Fruit fly (Drosophila melanogaster) whole organism, prepupa: ENCODE results near the gene car.

Experiments used
- Blimp-1 ChIP-seq: fragments of 200-800 bp; sonication (Bioruptor generic); optimal IDR thresholded peaks from 3 replicates; lab custom pipeline; 2017; ENCODE audit warnings: missing biosample characterization, missing genetic modification characterization, mild to moderate bottlenecking, moderate library complexity, missing genetic modification reagents
- CG10631 ChIP-seq: fragments of 200-800 bp; sonication (Bioruptor generic); optimal IDR thresholded peaks from 2 replicates; lab custom pipeline; 2016; ENCODE audit warnings: missing biosample characterization, missing genetic modification characterization
- CG10669 ChIP-seq: fragments of 200-800 bp; sonication (Bioruptor generic); optimal IDR thresholded peaks from 3 replicates; lab custom pipeline; 2018; ENCODE audit warnings: missing biosample characterization, mild to moderate bottlenecking, missing genetic modification characterization, moderate library complexity
- CG15336 ChIP-seq: fragments of 200-800 bp; sonication (Bioruptor generic); IDR thresholded peaks from 2 replicates; pipeline ENCODE4 v1.3.6; 2022; ENCODE audit warnings: missing biosample characterization, missing genetic modification characterization
- CG1621 ChIP-seq: fragments of 200-800 bp; sonication (Bioruptor generic); optimal IDR thresholded peaks from 3 replicates; lab custom pipeline; 2018; ENCODE audit warnings: missing biosample characterization, mild to moderate bottlenecking, missing genetic modification characterization
- CG3032 ChIP-seq: fragments of 200-800 bp; optimal IDR thresholded peaks from 2 replicates; lab custom pipeline; 2019; ENCODE audit warnings: missing biosample characterization, mild to moderate bottlenecking, missing genetic modification characterization, moderate library complexity
- CG31627 ChIP-seq: fragments of 200-800 bp; sonication (Bioruptor generic); optimal IDR thresholded peaks from 3 replicates; lab custom pipeline; 2016; ENCODE audit warnings: missing biosample characterization, missing genetic modification characterization
- CG32006 ChIP-seq: fragments of 200-800 bp; sonication (Bioruptor generic); optimal IDR thresholded peaks from 3 replicates; lab custom pipeline; 2017; ENCODE audit warnings: missing biosample characterization, mild to moderate bottlenecking, missing genetic modification characterization
- CG3919 ChIP-seq: fragments of 200-800 bp; sonication (Bioruptor generic); optimal IDR thresholded peaks from 3 replicates; lab custom pipeline; 2016; ENCODE audit warnings: missing biosample characterization, missing genetic modification characterization
- CG4318 ChIP-seq: fragments of 200-800 bp; sonication (Bioruptor generic); optimal IDR thresholded peaks from 3 replicates; lab custom pipeline; 2017; ENCODE audit warnings: missing biosample characterization, mild to moderate bottlenecking, missing genetic modification characterization
- CG6163 ChIP-seq: fragments of 200-800 bp; sonication (Bioruptor generic); IDR thresholded peaks from 3 replicates; pipeline ENCODE4 v1.3.6; 2022; ENCODE audit warnings: missing biosample characterization, missing genetic modification characterization
- CG6792 ChIP-seq: fragments of 200-800 bp; sonication (Bioruptor generic); optimal IDR thresholded peaks from 3 replicates; lab custom pipeline; 2016; ENCODE audit warnings: missing biosample characterization, missing genetic modification characterization
- CG6808 ChIP-seq: fragments of 200-800 bp; sonication (Bioruptor generic); optimal IDR thresholded peaks from 3 replicates; lab custom pipeline; 2017; ENCODE audit warnings: missing biosample characterization, missing genetic modification characterization, mild to moderate bottlenecking, moderate library complexity, missing genetic modification reagents
- CG8119 ChIP-seq: fragments of 200-800 bp; sonication (Bioruptor generic); IDR thresholded peaks from 3 replicates; pipeline ENCODE4 v1.3.6; 2022; ENCODE audit warnings: missing biosample characterization, missing genetic modification characterization
- CG8319 ChIP-seq: fragments of 200-800 bp; sonication (Bioruptor generic); optimal IDR thresholded peaks from 3 replicates; lab custom pipeline; 2016; ENCODE audit warnings: missing biosample characterization, missing genetic modification characterization
- CG8632 ChIP-seq: fragments of 200-800 bp; sonication (Bioruptor generic); optimal IDR thresholded peaks from 3 replicates; lab custom pipeline; 2016; ENCODE audit warnings: missing biosample characterization, missing genetic modification characterization
- CG9139 ChIP-seq: fragments of 200-800 bp; sonication (Bioruptor generic); optimal IDR thresholded peaks from 3 replicates; lab custom pipeline; 2017; ENCODE audit warnings: missing biosample characterization, mild to moderate bottlenecking, missing genetic modification characterization
- Eip75B ChIP-seq: fragments of 200-800 bp; sonication (Bioruptor generic); optimal IDR thresholded peaks from 3 replicates; lab custom pipeline; 2016; ENCODE audit warnings: missing biosample characterization, missing genetic modification characterization
- Eip78C ChIP-seq: fragments of 200-800 bp; sonication (Bioruptor generic); peaks from one replicate; lab custom pipeline; 2016; ENCODE audit warnings: missing biosample characterization, missing genetic modification characterization
- Ets96B ChIP-seq: fragments of 200-800 bp; optimal IDR thresholded peaks from 2 replicates; lab custom pipeline; 2019; ENCODE audit warnings: missing biosample characterization, mild to moderate bottlenecking, missing genetic modification characterization, moderate library complexity
- Hr39 ChIP-seq: fragments of 200-800 bp; sonication (Bioruptor generic); optimal IDR thresholded peaks from 2 replicates; lab custom pipeline; 2016; ENCODE audit warnings: missing biosample characterization, missing genetic modification characterization
- Hr4 ChIP-seq: fragments of 200-800 bp; sonication (Bioruptor generic); optimal IDR thresholded peaks from 3 replicates; lab custom pipeline; 2016; ENCODE audit warnings: missing biosample characterization, missing genetic modification characterization
- Met ChIP-seq: fragments of 200-800 bp; sonication (Bioruptor generic); optimal IDR thresholded peaks from 3 replicates; lab custom pipeline; 2016; ENCODE audit warnings: missing biosample characterization, missing genetic modification characterization
- Smox ChIP-seq: fragments of 200-800 bp; sonication (Bioruptor generic); optimal IDR thresholded peaks from 3 replicates; lab custom pipeline; 2016; ENCODE audit warnings: missing biosample characterization, missing genetic modification characterization
- Sox14 ChIP-seq: fragments of 200-800 bp; sonication (Bioruptor generic); optimal IDR thresholded peaks from 3 replicates; lab custom pipeline; 2016; ENCODE audit warnings: missing biosample characterization, missing genetic modification characterization
- Sox15 ChIP-seq: fragments of 200-800 bp; sonication (Bioruptor generic); optimal IDR thresholded peaks from 3 replicates; lab custom pipeline; 2016; ENCODE audit warnings: missing biosample characterization, missing genetic modification characterization
- acj6 ChIP-seq: fragments of 200-800 bp; sonication (Bioruptor generic); optimal IDR thresholded peaks from 3 replicates; lab custom pipeline; 2016; ENCODE audit warnings: missing biosample characterization, missing genetic modification characterization
- cyc ChIP-seq: fragments of 200-800 bp; sonication (Bioruptor generic); optimal IDR thresholded peaks from 3 replicates; lab custom pipeline; 2016; ENCODE audit warnings: missing biosample characterization, missing genetic modification characterization
- dac ChIP-seq: fragments of 200-800 bp; sonication (Bioruptor generic); optimal IDR thresholded peaks from 2 replicates; lab custom pipeline; 2017; ENCODE audit warnings: missing biosample characterization, mild to moderate bottlenecking, missing genetic modification characterization
- dsx ChIP-seq: fragments of 200-800 bp; optimal IDR thresholded peaks from 3 replicates; lab custom pipeline; 2019; ENCODE audit warnings: missing biosample characterization, mild to moderate bottlenecking, missing genetic modification characterization, moderate library complexity; ENCODE audit not compliant: poor library complexity, severe bottlenecking
- esn ChIP-seq: fragments of 200-800 bp; sonication (Bioruptor generic); optimal IDR thresholded peaks from 2 replicates; lab custom pipeline; 2016; ENCODE audit warnings: missing biosample characterization, mild to moderate bottlenecking, missing genetic modification characterization, moderate library complexity
- fd85E ChIP-seq: fragments of 200-800 bp; sonication (Bioruptor generic); optimal IDR thresholded peaks from 3 replicates; lab custom pipeline; 2016; ENCODE audit warnings: missing biosample characterization, missing genetic modification characterization
- lz ChIP-seq: fragments of 200-800 bp; sonication (Bioruptor generic); optimal IDR thresholded peaks from 3 replicates; lab custom pipeline; 2016; ENCODE audit warnings: missing biosample characterization, missing genetic modification characterization
- pdm3 ChIP-seq: fragments of 200-800 bp; sonication (Bioruptor generic); optimal IDR thresholded peaks from 3 replicates; lab custom pipeline; 2016; ENCODE audit warnings: missing biosample characterization, missing genetic modification characterization
- svp ChIP-seq: fragments of 200-800 bp; sonication (Bioruptor generic); peaks from one replicate; lab custom pipeline; 2016; ENCODE audit warnings: missing biosample characterization, missing genetic modification characterization
- vri ChIP-seq: fragments of 200-800 bp; sonication (Bioruptor generic); optimal IDR thresholded peaks from 3 replicates; lab custom pipeline; 2016; ENCODE audit warnings: missing biosample characterization, mild to moderate bottlenecking, missing genetic modification characterization

Gene car

dm6 chrX:19535394-19535793 lies 30.4 kb upstream of the car start:
- no peak for TF ChIP-seq svp (GFP tag; lab: Kevin White, UChicago)
- no peak for TF ChIP-seq CG6792 (GFP tag; lab: Kevin White, UChicago)
- no peak for TF ChIP-seq Eip78C

DNA sequence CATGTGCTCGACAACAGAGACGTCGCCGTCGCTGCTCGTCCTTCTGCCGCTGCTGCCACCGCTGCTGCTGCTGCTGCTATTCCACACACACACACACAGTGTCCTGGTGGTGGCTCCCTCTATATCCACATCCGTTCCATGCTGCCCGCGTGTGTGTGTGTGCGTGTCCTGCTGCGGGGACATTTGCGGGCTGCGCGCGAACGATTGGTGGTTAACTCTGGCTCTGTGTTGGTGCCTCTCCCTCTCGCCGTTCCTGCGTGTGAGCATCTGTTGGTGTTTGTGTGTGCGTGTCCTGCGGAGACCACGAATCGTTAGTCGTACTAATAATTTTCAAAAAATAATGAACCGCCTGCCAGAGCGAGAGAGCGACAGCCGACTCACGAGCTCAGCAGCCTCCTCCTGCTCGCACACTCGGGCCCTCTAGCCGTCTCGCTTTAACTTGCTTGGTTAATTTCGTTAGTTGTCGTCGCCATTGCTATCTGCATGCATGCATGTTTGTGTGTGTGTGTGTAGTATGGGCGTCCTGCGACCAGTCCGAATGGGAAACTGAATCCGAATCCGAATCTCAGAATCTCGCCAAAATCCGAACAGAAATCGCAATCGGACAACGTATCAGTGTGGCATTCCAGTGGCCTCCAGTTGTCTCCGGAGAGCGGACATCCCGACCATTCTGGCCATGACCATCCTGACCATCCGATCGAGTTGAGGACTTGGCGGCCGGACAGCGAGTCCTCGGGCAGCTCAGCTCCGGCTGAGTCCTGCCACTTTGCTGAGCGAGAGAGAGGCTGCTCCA lies 19.8 kb upstream of the car start:
- TF ChIP-seq CG6163 (GFP tag; lab: Robert Waterston, UW) = no peak
- no peak for TF ChIP-seq CG6808 (GFP tag; lab: Kevin White, UChicago)
- no peak for TF ChIP-seq CG3032 (tag; lab: Kevin White, UChicago)
- TF ChIP-seq CG1621 (tag; lab: Kevin White, UChicago) = no peak
- TF ChIP-seq Eip78C = peak; percentile 8

dm6 chrX:19546658-19547038 lies 19.2 kb upstream of the car start:
- no peak for TF ChIP-seq CG6792 (GFP tag; lab: Kevin White, UChicago)
- no peak for TF ChIP-seq CG31627 (GFP tag; lab: Kevin White, UChicago)
- no peak for TF ChIP-seq CG1621 (tag; lab: Kevin White, UChicago)
- TF ChIP-seq CG8319 (GFP tag; lab: Kevin White, UChicago) = no peak
- no peak for TF ChIP-seq esn (GFP tag; lab: Kevin White, UChicago)
- no peak for TF ChIP-seq CG15336 (GFP tag; lab: Robert Waterston, UW)
- no peak for TF ChIP-seq svp (GFP tag; lab: Kevin White, UChicago)
- no peak for TF ChIP-seq fd85E
- TF ChIP-seq Blimp-1 = no peak
- TF ChIP-seq vri (GFP tag; lab: Kevin White, UChicago) = no peak
- no peak for TF ChIP-seq CG10669 (GFP tag; lab: Kevin White, UChicago)
- TF ChIP-seq CG32006 (GFP tag; lab: Kevin White, UChicago) = no peak
- TF ChIP-seq Hr39 = no peak
- no peak for TF ChIP-seq Smox (GFP tag; lab: Kevin White, UChicago)
- no peak for TF ChIP-seq CG8119
- no peak for TF ChIP-seq lz (GFP tag; lab: Kevin White, UChicago)
- TF ChIP-seq Sox14 (GFP tag; lab: Kevin White, UChicago) = no peak

DNA sequence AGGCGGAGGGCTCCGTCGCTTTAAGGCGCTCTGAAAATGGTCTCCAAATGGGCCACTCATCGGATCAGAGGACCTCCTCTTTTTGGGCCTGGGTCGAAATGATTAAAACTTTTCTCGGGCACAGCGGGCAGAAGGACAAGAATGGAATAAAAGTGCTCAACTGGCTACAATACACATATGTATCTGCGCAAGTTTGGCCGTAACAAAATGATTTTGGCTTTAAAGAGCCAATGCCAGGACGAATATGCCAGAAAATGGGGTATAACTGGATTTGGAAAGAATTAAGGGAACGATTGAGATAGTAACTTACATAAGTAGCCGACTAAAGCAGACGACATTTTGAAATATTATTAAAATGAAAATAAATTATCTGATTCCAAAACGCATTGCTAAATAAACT lies 18.4 kb upstream of the car start, which contains the start of gene CG32532:
Gene CG32532 (minus strand): TSS at position 101 of the 400 bp plus-strand sequence.
- TF ChIP-seq CG8319 (GFP tag; lab: Kevin White, UChicago) = no peak
- no peak for TF ChIP-seq CG9139 (GFP tag; lab: Kevin White, UChicago)
- no peak for TF ChIP-seq cyc (GFP tag; lab: Kevin White, UChicago)

DNA sequence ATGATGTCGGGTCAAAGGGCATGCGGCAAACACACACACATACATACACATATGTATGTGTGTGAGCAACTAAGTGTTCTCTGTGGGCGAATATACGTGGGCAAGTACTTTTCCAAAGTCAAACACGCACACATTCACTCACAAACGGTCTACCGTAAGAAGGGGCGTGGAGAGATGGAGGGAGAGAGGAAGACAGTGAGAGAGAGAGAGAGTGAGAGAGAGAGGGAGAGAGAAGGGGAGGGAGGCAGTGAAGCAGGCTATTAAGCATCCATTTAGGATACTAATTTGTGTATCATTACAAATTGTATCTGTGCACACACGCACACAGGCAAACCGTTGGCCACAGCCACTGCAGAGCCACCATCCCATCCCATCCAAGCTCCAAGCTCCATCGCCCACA lies 17.4 kb upstream of the car start:
- TF ChIP-seq CG1621 (tag; lab: Kevin White, UChicago) (no peak), dac (no peak), CG8632 (no peak), CG3919 (GFP tag; lab: Kevin White, UChicago) (no peak), Blimp-1 (no peak), CG10631 (no peak), fd85E (no peak), Hr4 (GFP tag; lab: Kevin White, UChicago) (no peak), pdm3 (GFP tag; lab: Kevin White, UChicago) (no peak), acj6 (GFP tag; lab: Kevin White, UChicago) (no peak), Sox15 (GFP tag; lab: Kevin White, UChicago) (no peak), CG32006 (GFP tag; lab: Kevin White, UChicago) (no peak), CG4318 (no peak), Sox14 (GFP tag; lab: Kevin White, UChicago) (no peak), dsx (GFP tag; lab: Kevin White, UChicago) (no peak), Ets96B (no peak), CG3032 (tag; lab: Kevin White, UChicago) (no peak), Eip75B (no peak), Met (GFP tag; lab: Kevin White, UChicago) (no peak), CG8319 (GFP tag; lab: Kevin White, UChicago) (no peak)
